Worm (Caenorhabditis elegans): ENCODE measurements around the gene ZK250.2.
"Not testable (repeated sequence)": the region's sequence is repeated elsewhere in the genome, so short reads cannot be mapped to it uniquely, and the experiment has no call there.

DNA sequence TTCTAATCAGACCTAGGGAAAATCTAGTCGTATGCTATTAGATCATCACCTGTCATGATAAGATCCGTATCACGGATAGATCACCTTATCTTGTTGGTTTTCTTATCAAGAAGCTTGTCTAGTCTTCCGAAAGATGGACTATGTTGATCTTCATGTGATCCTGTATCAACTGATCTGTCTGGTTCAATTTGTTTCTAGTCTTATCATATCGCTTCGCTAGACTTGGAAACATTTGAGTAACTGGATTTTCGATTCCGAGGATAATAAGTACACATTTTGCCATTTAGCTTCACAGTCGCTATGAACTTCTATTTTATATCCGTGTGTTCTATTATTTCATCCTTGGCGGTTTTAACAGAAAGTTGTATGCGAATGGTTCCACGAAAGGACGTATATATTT lies at the start of gene ZK250.2:
- TF ChIP-seq lsy-2, mdl-1, zag-1, elt-3, nhr-237, snpc-4, ceh-16, nhr-10, nhr-23, elt-1, mab-5, R02D3.7 (tag; optimal IDR thresholded peaks at IDR 0.05): not testable (repeated sequence)
